Worm (Caenorhabditis elegans) whole organism, L4/young adult: ENCODE data around the gene Y67D8A.2.
"Not testable (repeated sequence)": the region's sequence is repeated elsewhere in the genome, so short reads cannot be mapped to it uniquely, and the experiment has no call there.

Source experiments
- W03F9.2 ChIP-seq: fragments of 150-350 bp; optimal IDR thresholded peaks from 2 replicates; lab custom pipeline; 2014; ENCODE audit warnings: missing biosample characterization, missing genetic modification characterization
- him-1 ChIP-seq: sonication (generic microtip); optimal IDR thresholded peaks from 2 replicates; lab custom pipeline; 2016; ENCODE audit warnings: missing genotype, missing genetic modification reagents, missing genetic modification characterization, missing compliant biosample characterization

ce11 chrIV:3172510-3172909 lies 49.7 kb upstream of the Y67D8A.2 start, which contains the start of gene Y67D8B.1:
- TF ChIP-seq him-1, W03F9.2: not testable (repeated sequence)
